Fruit fly (Drosophila melanogaster) whole organism, embryonic: Measurements from ENCODE around the gene CG31029.

Experiments
- CG10979 ChIP-seq: fragments of 200-800 bp; sonication (Bioruptor generic); optimal IDR thresholded peaks from 2 replicates; lab custom pipeline; 2018; ENCODE audit warnings: missing biosample characterization, mild to moderate bottlenecking, missing genetic modification characterization, moderate library complexity
- CG12155 ChIP-seq: fragments of 200-800 bp; sonication (Bioruptor generic); optimal IDR thresholded peaks from 3 replicates; lab custom pipeline; 2016; ENCODE audit warnings: missing biosample characterization, missing genetic modification characterization
- CG12769 ChIP-seq: fragments of 200-800 bp; sonication (Bioruptor generic); optimal IDR thresholded peaks from 2 replicates; lab custom pipeline; 2019; ENCODE audit warnings: missing biosample characterization, mild to moderate bottlenecking, missing genetic modification characterization, moderate library complexity
- CG13296 ChIP-seq: fragments of 200-800 bp; sonication (Bioruptor generic); optimal IDR thresholded peaks from 3 replicates; lab custom pipeline; 2018; ENCODE audit warnings: missing biosample characterization, mild to moderate bottlenecking, missing genetic modification characterization
- CG13894 ChIP-seq: fragments of 200-800 bp; sonication (Bioruptor generic); optimal IDR thresholded peaks from 3 replicates; lab custom pipeline; 2018; ENCODE audit warnings: missing biosample characterization, mild to moderate bottlenecking, missing genetic modification characterization, moderate library complexity
- CG17328 ChIP-seq: fragments of 200-800 bp; sonication (Bioruptor generic); IDR thresholded peaks from 2 replicates; pipeline ENCODE4 v1.3.6; 2022; ENCODE audit warnings: missing biosample characterization, missing genetic modification characterization
- CG18011 ChIP-seq: fragments of 200-800 bp; sonication (Bioruptor generic); optimal IDR thresholded peaks from 2 replicates; lab custom pipeline; 2017; ENCODE audit warnings: missing biosample characterization, missing genetic modification characterization, mild to moderate bottlenecking, moderate library complexity, missing genotype
- CG2889 ChIP-seq: fragments of 200-800 bp; sonication (Bioruptor generic); IDR thresholded peaks from 3 replicates; pipeline ENCODE4 v1.3.6; 2022; ENCODE audit warnings: missing biosample characterization, missing genetic modification characterization
- CG3065 ChIP-seq: fragments of 200-800 bp; sonication (Bioruptor generic); optimal IDR thresholded peaks from 2 replicates; lab custom pipeline; 2016; ENCODE audit warnings: missing biosample characterization, missing genetic modification characterization
- CG31224 ChIP-seq: fragments of 200-800 bp; sonication (Bioruptor generic); IDR thresholded peaks from 2 replicates; pipeline ENCODE4 v1.3.6; 2022; ENCODE audit warnings: missing biosample characterization, missing genetic modification characterization
- CG31441 ChIP-seq: fragments of 200-800 bp; sonication (Bioruptor generic); IDR thresholded peaks from 2 replicates; pipeline ENCODE4 v1.3.6; 2022; ENCODE audit warnings: missing biosample characterization, missing genetic modification characterization
- CG6765 ChIP-seq: fragments of 200-800 bp; sonication (Bioruptor generic); optimal IDR thresholded peaks from 3 replicates; lab custom pipeline; 2017; ENCODE audit warnings: missing biosample characterization, mild to moderate bottlenecking, missing genetic modification characterization
- CG6791 ChIP-seq: fragments of 200-800 bp; sonication (Bioruptor generic); IDR thresholded peaks from 3 replicates; pipeline ENCODE4 v1.3.6; 2022; ENCODE audit warnings: missing biosample characterization, missing genetic modification characterization; ENCODE audit not compliant: partially characterized antibody
- CG7357 ChIP-seq: fragments of 200-800 bp; sonication (Bioruptor generic); IDR thresholded peaks from 3 replicates; pipeline ENCODE4 v1.3.6; 2022; ENCODE audit warnings: missing biosample characterization, missing genetic modification characterization
- CG7928 ChIP-seq: fragments of 200-800 bp; sonication (Bioruptor generic); optimal IDR thresholded peaks from 2 replicates; lab custom pipeline; 2017; ENCODE audit warnings: missing biosample characterization, mild to moderate bottlenecking, missing genetic modification characterization
- CG8924 ChIP-seq: fragments of 200-800 bp; optimal IDR thresholded peaks from 3 replicates; lab custom pipeline; 2019; ENCODE audit warnings: missing biosample characterization, mild to moderate bottlenecking, missing genetic modification characterization, moderate library complexity
- CG9932 ChIP-seq: fragments of 200-800 bp; sonication (Bioruptor generic); IDR thresholded peaks from 2 replicates; pipeline ENCODE4 v1.3.6; 2022; ENCODE audit warnings: missing biosample characterization, missing genetic modification characterization
- CTCF ChIP-seq: fragments of 200-800 bp; sonication (Bioruptor generic); optimal IDR thresholded peaks from 2 replicates; lab custom pipeline; 2017; ENCODE audit warnings: missing biosample characterization, mild to moderate bottlenecking, missing genetic modification characterization, moderate library complexity
- D19B ChIP-seq: fragments of 200-800 bp; sonication (Bioruptor generic); optimal IDR thresholded peaks from 2 replicates; lab custom pipeline; 2017; ENCODE audit warnings: missing biosample characterization, mild to moderate bottlenecking, missing genetic modification characterization
- Deaf1 ChIP-seq: fragments of 200-800 bp; optimal IDR thresholded peaks from 3 replicates; lab custom pipeline; 2019; ENCODE audit warnings: missing biosample characterization, mild to moderate bottlenecking, missing genetic modification characterization, moderate library complexity
- Dp ChIP-seq: fragments of 200-800 bp; sonication (Bioruptor generic); optimal IDR thresholded peaks from 2 replicates; lab custom pipeline; 2018; ENCODE audit warnings: missing biosample characterization, mild to moderate bottlenecking, missing genetic modification characterization, moderate library complexity
- E2f2 ChIP-seq: fragments of 200-800 bp; sonication (Bioruptor generic); IDR thresholded peaks from 2 replicates; pipeline ENCODE4 v1.3.6; 2022; ENCODE audit warnings: missing biosample characterization, missing genetic modification characterization
- HLHmδ ChIP-seq: fragments of 200-800 bp; sonication (Bioruptor generic); optimal IDR thresholded peaks from 2 replicates; lab custom pipeline; 2018; ENCODE audit warnings: missing biosample characterization, mild to moderate bottlenecking, missing genetic modification characterization, moderate library complexity
- Med ChIP-seq: fragments of 200-800 bp; sonication (Bioruptor generic); peaks from one replicate; lab custom pipeline; 2016; ENCODE audit warnings: missing biosample characterization, missing genetic modification characterization, mild to moderate bottlenecking, inconsistent platforms, moderate library complexity
- Mes4 ChIP-seq: fragments of 200-800 bp; sonication (Bioruptor generic); optimal IDR thresholded peaks from 2 replicates; lab custom pipeline; 2016; ENCODE audit warnings: missing biosample characterization, missing genetic modification characterization
- NK7.1 ChIP-seq: fragments of 200-800 bp; sonication (Bioruptor generic); optimal IDR thresholded peaks from 3 replicates; lab custom pipeline; 2016; ENCODE audit warnings: missing biosample characterization, missing genetic modification characterization
- Oli ChIP-seq: fragments of 200-800 bp; sonication (Bioruptor generic); optimal IDR thresholded peaks from 2 replicates; lab custom pipeline; 2018; ENCODE audit warnings: missing biosample characterization, mild to moderate bottlenecking, missing genetic modification characterization, moderate library complexity
- Optix ChIP-seq: fragments of 200-800 bp; sonication (Bioruptor generic); IDR thresholded peaks from 3 replicates; pipeline ENCODE4 v1.3.6; 2022; ENCODE audit warnings: missing biosample characterization, missing genetic modification characterization
- Pdp1 ChIP-seq, 2 experiments: fragments of 200-800 bp; sonication (Bioruptor generic); optimal IDR thresholded peaks; 3 replicates each; lab custom pipeline; 2016; ENCODE audit warnings: missing biosample characterization in 2 of 2, missing genetic modification characterization in 2 of 2, mild to moderate bottlenecking in 1 of 2, moderate library complexity in 1 of 2
- Rx ChIP-seq: fragments of 200-800 bp; sonication (Bioruptor generic); IDR thresholded peaks from 2 replicates; pipeline ENCODE4 v1.3.6; 2022; ENCODE audit warnings: missing biosample characterization, missing genetic modification characterization
- Sry-δ ChIP-seq: fragments of 200-800 bp; sonication (Bioruptor generic); optimal IDR thresholded peaks from 2 replicates; lab custom pipeline; 2016; ENCODE audit warnings: missing biosample characterization, missing genetic modification characterization
- TFAM ChIP-seq: fragments of 200-800 bp; sonication (Bioruptor generic); optimal IDR thresholded peaks from 2 replicates; lab custom pipeline; 2017; ENCODE audit warnings: missing biosample characterization, missing genetic modification characterization, inconsistent platforms
- ara ChIP-seq: fragments of 200-800 bp; sonication (Bioruptor generic); IDR thresholded peaks from 2 replicates; pipeline ENCODE4 v1.3.6; 2022; ENCODE audit warnings: missing biosample characterization, missing genetic modification characterization
- crc ChIP-seq: fragments of 200-800 bp; sonication (Bioruptor generic); optimal IDR thresholded peaks from 2 replicates; lab custom pipeline; 2016; ENCODE audit warnings: missing biosample characterization, missing genetic modification characterization
- esg ChIP-seq: fragments of 200-800 bp; sonication (Bioruptor generic); conservative IDR thresholded peaks from 2 replicates; pipeline ENCODE4 v1.3.6; 2022; ENCODE audit warnings: missing biosample characterization, missing genetic modification characterization
- gfzf ChIP-seq: fragments of 200-800 bp; sonication (Bioruptor generic); optimal IDR thresholded peaks from 2 replicates; lab custom pipeline; 2016; ENCODE audit warnings: missing biosample characterization, mild to moderate bottlenecking, missing genetic modification characterization, moderate library complexity
- hth ChIP-seq: fragments of >200 bp; optimal IDR thresholded peaks from 2 replicates; lab custom pipeline; 2017; ENCODE audit warnings: inconsistent platforms
- jing ChIP-seq: fragments of 200-800 bp; sonication (Bioruptor generic); optimal IDR thresholded peaks from 2 replicates; lab custom pipeline; 2018; ENCODE audit warnings: missing biosample characterization, mild to moderate bottlenecking, missing genetic modification characterization
- maf-S ChIP-seq: fragments of 200-800 bp; sonication (Bioruptor generic); optimal IDR thresholded peaks from 2 replicates; lab custom pipeline; 2016; ENCODE audit warnings: missing biosample characterization, missing genetic modification characterization
- onecut ChIP-seq: fragments of 200-800 bp; sonication (Bioruptor generic); IDR thresholded peaks from 2 replicates; pipeline ENCODE4 v1.3.6; 2022; ENCODE audit warnings: missing biosample characterization, missing genetic modification characterization
- pb ChIP-seq: fragments of 200-800 bp; sonication (Bioruptor generic); optimal IDR thresholded peaks from 3 replicates; lab custom pipeline; 2016; ENCODE audit warnings: missing biosample characterization, missing genetic modification characterization
- repo ChIP-seq: fragments of 200-800 bp; sonication (Bioruptor generic); optimal IDR thresholded peaks from 2 replicates; lab custom pipeline; 2016; ENCODE audit warnings: missing biosample characterization, missing genetic modification characterization
- sens ChIP-seq: fragments of 200-800 bp; sonication (Bioruptor generic); peaks from one replicate; lab custom pipeline; 2016; ENCODE audit warnings: missing biosample characterization, missing genetic modification characterization
- slp2 ChIP-seq: fragments of 200-800 bp; sonication (Bioruptor generic); optimal IDR thresholded peaks from 2 replicates; lab custom pipeline; 2016; ENCODE audit warnings: missing biosample characterization, missing genetic modification characterization
- so ChIP-seq: fragments of 200-800 bp; sonication (Bioruptor generic); IDR thresholded peaks from 3 replicates; pipeline ENCODE4 v1.3.6; 2022; ENCODE audit warnings: missing biosample characterization, missing genetic modification characterization
- sqz ChIP-seq: fragments of 200-800 bp; sonication (Bioruptor generic); optimal IDR thresholded peaks from 3 replicates; lab custom pipeline; 2018; ENCODE audit warnings: missing biosample characterization, mild to moderate bottlenecking, missing genetic modification characterization
- wor ChIP-seq: fragments of 200-800 bp; sonication (Bioruptor generic); IDR thresholded peaks from 2 replicates; pipeline ENCODE4 v1.3.6; 2022; ENCODE audit warnings: missing biosample characterization, missing genetic modification characterization

Gene CG31029

dm6 chr3R:30151300-30152109 is 19.3 kb upstream of the CG31029 start, which contains the start of gene CG15529 (continued):
- no peak for TF ChIP-seq CG6791 (GFP tag; lab: Robert Waterston, UW)
- TF ChIP-seq CG9932 (GFP tag; lab: Robert Waterston, UW): peak; percentile 54
- TF ChIP-seq Oli: no peak
- no peak for TF ChIP-seq Sry-δ
- 0 out of 3 replicates have a peak, but pooled peaks have one; percentile 23 for TF ChIP-seq Optix (GFP tag; lab: Robert Waterston, UW)
- TF ChIP-seq CG12155 (GFP tag; lab: Kevin White, UChicago): no peak
- no peak for TF ChIP-seq slp2 (GFP tag; lab: Kevin White, UChicago)
- no peak for TF ChIP-seq CG18011 (GFP tag; lab: Kevin White, UChicago)
- TF ChIP-seq CG17328: peak; percentile 32; the same call in 1 of the 2 replicates
- TF ChIP-seq CG13296 (GFP tag; lab: Kevin White, UChicago): no peak
- no peak for TF ChIP-seq pb
- TF ChIP-seq, all 482 proteins: peak for 19

- TF ChIP-seq E2f2 (GFP tag; lab: Robert Waterston, UW) (peak; percentile 36; the same call in 1 of the 2 replicates), sens (GFP tag; lab: Kevin White, UChicago) (peak; percentile 17), sqz (GFP tag; lab: Kevin White, UChicago) (no peak), Pdp1 (GFP tag; optimal IDR thresholded peaks at IDR 0.05; lab: Kevin White, UChicago) (peak in 1 of 2 experiments; percentile 82), Dp (GFP tag; lab: Kevin White, UChicago) (peak; percentile 6), CTCF (peak; percentile 50), wor (GFP tag; lab: Robert Waterston, UW) (no peak), Med (GFP tag; lab: Kevin White, UChicago) (peak; percentile 42), onecut (GFP tag; lab: Robert Waterston, UW) (no peak), gfzf (GFP tag; lab: Kevin White, UChicago) (peak; percentile 43)
Measured at dm6 chr3R:30150602-30151001, 18.4 kb upstream of the CG31029 start.

- TF ChIP-seq CG12769 (tag; lab: Kevin White, UChicago) (peak; percentile 7), NK7.1 (GFP tag; lab: Kevin White, UChicago) (no peak), CG2889 (GFP tag; lab: Robert Waterston, UW) (no peak), CG7357 (GFP tag; lab: Robert Waterston, UW) (no peak), CG31224 (GFP tag; lab: Robert Waterston, UW) (no peak), so (GFP tag; lab: Robert Waterston, UW) (no peak), CG6765 (GFP tag; lab: Kevin White, UChicago) (no peak), esg (GFP tag; lab: Robert Waterston, UW) (no peak), CG8924 (tag; lab: Kevin White, UChicago) (no peak), CG7928 (GFP tag; lab: Kevin White, UChicago) (no peak), Mes4 (GFP tag; lab: Kevin White, UChicago) (no peak), Deaf1 (peak; percentile 83), CG31441 (GFP tag; lab: Robert Waterston, UW) (no peak), crc (no peak), D19B (no peak), CG3065 (GFP tag; lab: Kevin White, UChicago) (no peak), TFAM (GFP tag; lab: Kevin White, UChicago) (no peak), Rx (no peak), hth (lab: Kevin White, UChicago) (no peak), HLHmδ (GFP tag; lab: Kevin White, UChicago) (no peak), CG13894 (tag; lab: Kevin White, UChicago) (peak; percentile 49), repo (no peak), ara (no peak), CG10979 (tag; lab: Kevin White, UChicago) (no peak), jing (no peak), maf-S (GFP tag; lab: Kevin White, UChicago) (no peak)
Measured at dm6 chr3R:30149506-30149905, 17.3 kb upstream of the CG31029 start, which contains the start of gene AdoR. Gene AdoR, minus strand, starts transcription at chr3R:30149606.
